Worm (Caenorhabditis elegans) whole organism, midembryonic: ENCODE measurements around the gene srw-117.

Source experiments
- T22C8.4 ChIP-seq: fragments of 200-800 bp; sonication (Bioruptor generic); IDR thresholded peaks from 2 replicates; pipeline ENCODE4 v1.3.6; 2022; ENCODE audit warnings: missing genetic modification characterization, missing compliant biosample characterization
- cog-1 ChIP-seq: sonication (generic microtip); optimal IDR thresholded peaks from 2 replicates; lab custom pipeline; 2016; ENCODE audit warnings: missing genetic modification characterization, missing compliant biosample characterization
- flt-1 ChIP-seq: fragments of 200-800 bp; sonication (Bioruptor generic); IDR thresholded peaks from 2 replicates; pipeline ENCODE4 v1.3.6; 2022; ENCODE audit warnings: missing genetic modification characterization, missing compliant biosample characterization
- klf-2 ChIP-seq: fragments of 200-800 bp; sonication (Bioruptor generic); conservative IDR thresholded peaks from 2 replicates; pipeline ENCODE4 v1.3.6; 2022; ENCODE audit warnings: missing genetic modification reagents, missing genetic modification characterization, missing compliant biosample characterization
- med-1 ChIP-seq: sonication (generic microtip); optimal IDR thresholded peaks from 2 replicates; lab custom pipeline; 2017; ENCODE audit warnings: missing genetic modification characterization, mild to moderate bottlenecking, missing compliant biosample characterization, antibody characterized with exemption, missing genetic modification reagents; ENCODE audit not compliant: insufficient read depth
- ref-1 ChIP-seq: fragments of 200-800 bp; sonication (Bioruptor generic); conservative IDR thresholded peaks from 2 replicates; pipeline ENCODE4 v1.3.6; 2022; ENCODE audit warnings: missing genetic modification reagents, missing genetic modification characterization, missing compliant biosample characterization
- tab-1 ChIP-seq: fragments of 200-800 bp; sonication (Bioruptor generic); IDR thresholded peaks from 2 replicates; pipeline ENCODE4 v1.3.6; 2022; ENCODE audit warnings: missing genetic modification characterization, missing compliant biosample characterization
- ztf-23 ChIP-seq: fragments of 200-800 bp; sonication (Bioruptor generic); IDR thresholded peaks from 2 replicates; pipeline ENCODE4 v1.3.6; 2022; ENCODE audit warnings: missing genetic modification reagents, missing genetic modification characterization, missing compliant biosample characterization
- ztf-29 ChIP-seq: fragments of 200-800 bp; sonication (Bioruptor generic); IDR thresholded peaks from 2 replicates; pipeline ENCODE4 v1.3.6; 2022; ENCODE audit warnings: missing genetic modification reagents, missing genetic modification characterization, missing compliant biosample characterization

DNA sequence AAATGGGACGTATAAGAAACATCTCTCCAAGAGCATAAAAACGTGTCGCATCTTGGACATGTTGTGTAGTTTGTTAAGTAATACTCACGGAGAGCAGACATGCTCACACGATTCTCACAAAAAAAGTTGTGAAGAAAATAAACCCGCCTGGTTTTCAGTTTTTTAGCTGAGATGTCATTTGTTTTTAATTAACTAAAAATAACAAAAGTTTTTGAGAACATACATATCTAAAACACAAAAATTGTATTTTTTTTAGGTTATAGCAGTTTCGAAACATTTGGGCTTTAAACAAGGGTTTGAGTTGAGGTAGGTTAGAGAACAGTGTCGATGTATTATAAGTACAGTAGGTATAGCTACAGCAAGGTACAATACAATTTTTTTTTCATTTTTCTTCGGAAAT lies 18.5 kb downstream of the srw-117 start, which contains the start of gene srh-88:
- TF ChIP-seq ref-1 (GFP tag; lab: Robert Waterston, UW) = no peak
- no peak for TF ChIP-seq flt-1
- no peak for TF ChIP-seq ztf-29 (GFP tag; lab: Robert Waterston, UW)
- no peak for TF ChIP-seq ztf-23
- TF ChIP-seq T22C8.4 (GFP tag; lab: Robert Waterston, UW) = no peak
- TF ChIP-seq klf-2 (GFP tag; lab: Robert Waterston, UW) = no peak
- TF ChIP-seq med-1 = no peak
- no peak for TF ChIP-seq cog-1
- TF ChIP-seq tab-1 (GFP tag; lab: Robert Waterston, UW) = no peak
